Fruit fly (Drosophila melanogaster) whole organism, embryonic: ENCODE results near the gene tHMG1.

Experiments
- Abd-B ChIP-seq: fragments of 200-800 bp; sonication (Bioruptor generic); optimal IDR thresholded peaks from 2 replicates; lab custom pipeline; 2018; ENCODE audit warnings: missing biosample characterization, mild to moderate bottlenecking, missing genetic modification characterization, moderate library complexity
- CG10147 ChIP-seq: fragments of 200-800 bp; sonication (Bioruptor generic); optimal IDR thresholded peaks from 2 replicates; lab custom pipeline; 2019; ENCODE audit warnings: missing biosample characterization, mild to moderate bottlenecking, missing genetic modification characterization, moderate library complexity
- CG10267 ChIP-seq: fragments of 200-800 bp; sonication (Bioruptor generic); optimal IDR thresholded peaks from 2 replicates; lab custom pipeline; 2018; ENCODE audit warnings: missing biosample characterization, mild to moderate bottlenecking, missing genetic modification characterization, moderate library complexity
- CG10366 ChIP-seq: fragments of 200-800 bp; sonication (Bioruptor generic); IDR thresholded peaks from 2 replicates; pipeline ENCODE4 v1.3.6; 2022; ENCODE audit warnings: missing biosample characterization, missing genetic modification characterization
- CG12155 ChIP-seq: fragments of 200-800 bp; sonication (Bioruptor generic); optimal IDR thresholded peaks from 3 replicates; lab custom pipeline; 2016; ENCODE audit warnings: missing biosample characterization, missing genetic modification characterization
- CG12299 ChIP-seq: fragments of 200-800 bp; sonication (Bioruptor generic); optimal IDR thresholded peaks from 2 replicates; lab custom pipeline; 2018; ENCODE audit warnings: missing biosample characterization, mild to moderate bottlenecking, missing genetic modification characterization
- CG12769 ChIP-seq: fragments of 200-800 bp; sonication (Bioruptor generic); optimal IDR thresholded peaks from 2 replicates; lab custom pipeline; 2019; ENCODE audit warnings: missing biosample characterization, mild to moderate bottlenecking, missing genetic modification characterization, moderate library complexity
- CG13424 ChIP-seq: fragments of 200-800 bp; sonication (Bioruptor generic); optimal IDR thresholded peaks from 2 replicates; lab custom pipeline; 2019; ENCODE audit warnings: missing biosample characterization, mild to moderate bottlenecking, missing genetic modification characterization, moderate library complexity
- CG13894 ChIP-seq: fragments of 200-800 bp; sonication (Bioruptor generic); optimal IDR thresholded peaks from 3 replicates; lab custom pipeline; 2018; ENCODE audit warnings: missing biosample characterization, mild to moderate bottlenecking, missing genetic modification characterization, moderate library complexity
- CG14014 ChIP-seq: fragments of 200-800 bp; sonication (Bioruptor generic); IDR thresholded peaks from 2 replicates; pipeline ENCODE4 v1.3.6; 2022; ENCODE audit warnings: missing biosample characterization, missing genetic modification characterization
- CG14441 ChIP-seq: fragments of 200-800 bp; sonication (Bioruptor generic); IDR thresholded peaks from 2 replicates; pipeline ENCODE4 v1.3.6; 2022; ENCODE audit warnings: missing biosample characterization, missing genetic modification characterization
- CG1603 ChIP-seq: fragments of 200-800 bp; sonication (Bioruptor generic); optimal IDR thresholded peaks from 2 replicates; lab custom pipeline; 2019; ENCODE audit warnings: missing biosample characterization, mild to moderate bottlenecking, missing genetic modification characterization, moderate library complexity
- CG16813 ChIP-seq: fragments of 200-800 bp; sonication (Bioruptor generic); IDR thresholded peaks from 3 replicates; pipeline ENCODE4 v1.3.6; 2022; ENCODE audit warnings: missing biosample characterization, missing genetic modification characterization; ENCODE audit not compliant: partially characterized antibody
- CG17359 ChIP-seq: fragments of 200-800 bp; sonication (Bioruptor generic); optimal IDR thresholded peaks from 3 replicates; lab custom pipeline; 2018; ENCODE audit warnings: missing biosample characterization, mild to moderate bottlenecking, missing genetic modification characterization, moderate library complexity
- CG18011 ChIP-seq: fragments of 200-800 bp; sonication (Bioruptor generic); optimal IDR thresholded peaks from 2 replicates; lab custom pipeline; 2017; ENCODE audit warnings: missing biosample characterization, missing genetic modification characterization, mild to moderate bottlenecking, moderate library complexity, missing genotype
- CG2202 ChIP-seq: fragments of 200-800 bp; sonication (Bioruptor generic); optimal IDR thresholded peaks from 2 replicates; lab custom pipeline; 2018; ENCODE audit warnings: missing biosample characterization, mild to moderate bottlenecking, missing genetic modification characterization
- CG2712 ChIP-seq: fragments of 200-800 bp; optimal IDR thresholded peaks from 3 replicates; lab custom pipeline; 2019; ENCODE audit warnings: missing biosample characterization, mild to moderate bottlenecking, missing genetic modification characterization, moderate library complexity
- CG32532 ChIP-seq: fragments of 200-800 bp; sonication (Bioruptor generic); IDR thresholded peaks from 2 replicates; pipeline ENCODE4 v1.3.6; 2022; ENCODE audit warnings: missing biosample characterization, missing genetic modification characterization
- CG3995 ChIP-seq: fragments of 200-800 bp; sonication (Bioruptor generic); optimal IDR thresholded peaks from 3 replicates; lab custom pipeline; 2016; ENCODE audit warnings: missing biosample characterization, missing genetic modification characterization
- CG6175 ChIP-seq: fragments of 200-800 bp; sonication (Bioruptor generic); IDR thresholded peaks from 3 replicates; pipeline ENCODE4 v1.3.6; 2022; ENCODE audit warnings: missing biosample characterization, missing genetic modification characterization
- CG6272 ChIP-seq: fragments of 200-800 bp; sonication (Bioruptor generic); IDR thresholded peaks from 2 replicates; pipeline ENCODE4 v1.3.6; 2022; ENCODE audit warnings: missing biosample characterization, missing genetic modification characterization
- CG7271 ChIP-seq: fragments of 200-800 bp; sonication (Bioruptor generic); optimal IDR thresholded peaks from 2 replicates; lab custom pipeline; 2018; ENCODE audit warnings: missing biosample characterization, mild to moderate bottlenecking, missing genetic modification characterization, moderate library complexity
- CG7357 ChIP-seq: fragments of 200-800 bp; sonication (Bioruptor generic); IDR thresholded peaks from 3 replicates; pipeline ENCODE4 v1.3.6; 2022; ENCODE audit warnings: missing biosample characterization, missing genetic modification characterization
- CG8281 ChIP-seq: fragments of 200-800 bp; sonication (Bioruptor generic); optimal IDR thresholded peaks from 2 replicates; lab custom pipeline; 2018; ENCODE audit warnings: missing biosample characterization, mild to moderate bottlenecking, missing genetic modification characterization, moderate library complexity
- CG8290 ChIP-seq, 3 experiments: fragments of 200-800 bp; sonication (Bioruptor generic); optimal IDR thresholded peaks; 2 replicates each; lab custom pipeline; 2016 to 2019; ENCODE audit warnings: missing biosample characterization in 3 of 3, missing genetic modification characterization in 3 of 3, mild to moderate bottlenecking in 2 of 3, moderate library complexity in 1 of 3
- CG8765 ChIP-seq: fragments of 200-800 bp; sonication (Bioruptor generic); IDR thresholded peaks from 2 replicates; pipeline ENCODE4 v1.3.6; 2022; ENCODE audit warnings: missing biosample characterization, missing genetic modification characterization
- Deaf1 ChIP-seq: fragments of 200-800 bp; optimal IDR thresholded peaks from 3 replicates; lab custom pipeline; 2019; ENCODE audit warnings: missing biosample characterization, mild to moderate bottlenecking, missing genetic modification characterization, moderate library complexity
- Ets65A ChIP-seq: fragments of 200-800 bp; sonication (Bioruptor generic); peaks from one replicate; lab custom pipeline; 2016; ENCODE audit warnings: missing biosample characterization, missing genetic modification characterization
- Gug ChIP-seq: fragments of 200-800 bp; sonication (Bioruptor generic); IDR thresholded peaks from 4 replicates; pipeline ENCODE4 v1.3.6; 2022; ENCODE audit warnings: missing biosample characterization, missing genetic modification characterization
- HLH3B ChIP-seq: fragments of 200-800 bp; sonication (Bioruptor generic); IDR thresholded peaks from 2 replicates; pipeline ENCODE4 v1.3.6; 2022; ENCODE audit warnings: missing biosample characterization, missing genetic modification characterization
- Hr39 ChIP-seq: fragments of >200 bp; optimal IDR thresholded peaks from 2 replicates; lab custom pipeline; 2017
- Hr51 ChIP-seq, 2 experiments: fragments of 200-800 bp; sonication (Bioruptor generic); optimal IDR thresholded peaks; 2 replicates in 1 of 2; 3 replicates in 1 of 2; lab custom pipeline; 2016 to 2018; ENCODE audit warnings: missing biosample characterization in 2 of 2, missing genetic modification characterization in 2 of 2, mild to moderate bottlenecking in 1 of 2, moderate library complexity in 1 of 2
- Med ChIP-seq: fragments of 200-800 bp; sonication (Bioruptor generic); peaks from one replicate; lab custom pipeline; 2016; ENCODE audit warnings: missing biosample characterization, missing genetic modification characterization, mild to moderate bottlenecking, inconsistent platforms, moderate library complexity
- Mrtf ChIP-seq: fragments of 200-800 bp; sonication (Bioruptor generic); IDR thresholded peaks from 3 replicates; pipeline ENCODE4 v1.3.6; 2022; ENCODE audit warnings: missing biosample characterization, missing genetic modification characterization
- Nf-YA ChIP-seq: fragments of 200-800 bp; sonication (Bioruptor generic); IDR thresholded peaks from 2 replicates; pipeline ENCODE4 v1.3.6; 2022; ENCODE audit warnings: missing biosample characterization, missing genetic modification characterization
- Sox102F ChIP-seq: fragments of 200-800 bp; sonication (Bioruptor generic); optimal IDR thresholded peaks from 2 replicates; lab custom pipeline; 2018; ENCODE audit warnings: missing biosample characterization, mild to moderate bottlenecking, missing genetic modification characterization, moderate library complexity
- Sry-δ ChIP-seq: fragments of 200-800 bp; sonication (Bioruptor generic); optimal IDR thresholded peaks from 2 replicates; lab custom pipeline; 2016; ENCODE audit warnings: missing biosample characterization, missing genetic modification characterization
- ap ChIP-seq: fragments of 200-800 bp; sonication (Bioruptor generic); IDR thresholded peaks from 2 replicates; pipeline ENCODE4 v1.3.6; 2022; ENCODE audit warnings: missing biosample characterization, missing genetic modification characterization
- chinmo ChIP-seq: fragments of 200-800 bp; sonication (Bioruptor generic); IDR thresholded peaks from 4 replicates; pipeline ENCODE4 v1.3.6; 2022; ENCODE audit warnings: missing biosample characterization, missing genetic modification characterization; ENCODE audit not compliant: partially characterized antibody
- chm ChIP-seq: fragments of 200-800 bp; sonication (Bioruptor generic); IDR thresholded peaks from 2 replicates; pipeline ENCODE4 v1.3.6; 2022; ENCODE audit warnings: missing biosample characterization, missing genetic modification characterization
- emc ChIP-seq: fragments of 200-800 bp; sonication (Bioruptor generic); optimal IDR thresholded peaks from 2 replicates; lab custom pipeline; 2016; ENCODE audit warnings: missing biosample characterization, missing genetic modification characterization
- insv ChIP-seq, 2 experiments: fragments of 200-800 bp; sonication (Bioruptor generic); optimal IDR thresholded peaks; 3 replicates each; lab custom pipeline; 2016 to 2018; ENCODE audit warnings: missing biosample characterization in 2 of 2, missing genetic modification characterization in 2 of 2
- nom ChIP-seq: fragments of 200-800 bp; sonication (Bioruptor generic); optimal IDR thresholded peaks from 2 replicates; lab custom pipeline; 2017; ENCODE audit warnings: missing biosample characterization, missing genetic modification characterization, mild to moderate bottlenecking, moderate library complexity, missing genetic modification reagents
- pan ChIP-seq, 4 experiments: fragments of >200 bp in 3 of 4; fragments of 200-800 bp in 1 of 4; sonication (Bioruptor generic) in 1 of 4; optimal IDR thresholded peaks in 3 of 4; IDR thresholded peaks in 1 of 4; 2 replicates each; pipeline versions ENCODE4 v1.3.6 to Lab custom; 2017 to 2022; ENCODE audit warnings: missing biosample characterization in 2 of 4, missing genetic modification characterization in 2 of 4, mixed read lengths in 1 of 4
- pzg ChIP-seq: fragments of 200-800 bp; sonication (Bioruptor generic); optimal IDR thresholded peaks from 3 replicates; lab custom pipeline; 2018; ENCODE audit warnings: missing biosample characterization, mild to moderate bottlenecking, missing genetic modification characterization, moderate library complexity
- sens ChIP-seq: fragments of 200-800 bp; sonication (Bioruptor generic); peaks from one replicate; lab custom pipeline; 2016; ENCODE audit warnings: missing biosample characterization, missing genetic modification characterization
- shn ChIP-seq: fragments of 200-800 bp; sonication (Bioruptor generic); optimal IDR thresholded peaks from 3 replicates; lab custom pipeline; 2016; ENCODE audit warnings: missing biosample characterization, missing genetic modification characterization
- so ChIP-seq: fragments of 200-800 bp; sonication (Bioruptor generic); IDR thresholded peaks from 3 replicates; pipeline ENCODE4 v1.3.6; 2022; ENCODE audit warnings: missing biosample characterization, missing genetic modification characterization
- sob ChIP-seq: fragments of 200-800 bp; sonication (Bioruptor generic); IDR thresholded peaks from 2 replicates; pipeline ENCODE4 v1.3.6; 2022; ENCODE audit warnings: missing biosample characterization, missing genetic modification characterization
- tin ChIP-seq: fragments of 200-800 bp; sonication (Bioruptor generic); optimal IDR thresholded peaks from 3 replicates; lab custom pipeline; 2016; ENCODE audit warnings: missing biosample characterization, missing genetic modification characterization

The tHMG1 gene

dm6 chr3R:22538877-22539276, 47.2 kb downstream of the tHMG1 start (continued):
- TF ChIP-seq shn (GFP tag; lab: Kevin White, UChicago): no peak
- no peak for TF ChIP-seq tin
- 0 out of 2 replicates have a peak, but pooled peaks have one; percentile 13 for TF ChIP-seq CG32532 (GFP tag; lab: Robert Waterston, UW)
- no peak for TF ChIP-seq Gug
- TF ChIP-seq Med (GFP tag; lab: Kevin White, UChicago): peak; percentile 37
- no peak for TF ChIP-seq CG10147
- peak in 1 of 2 experiments; percentile 50 for TF ChIP-seq Hr51 (GFP tag; optimal IDR thresholded peaks at IDR 0.05; lab: Kevin White, UChicago)
- no peak for TF ChIP-seq CG18011
- TF ChIP-seq Sry-δ (GFP tag; lab: Kevin White, UChicago): no peak
- TF ChIP-seq Sox102F: peak; percentile 52
- TF ChIP-seq CG10366 (GFP tag; lab: Robert Waterston, UW): peak; percentile 29; the same call in 1 of the 2 replicates
- no peak for TF ChIP-seq CG16813 (GFP tag; lab: Robert Waterston, UW)
- no peak for TF ChIP-seq pzg (GFP tag; lab: Kevin White, UChicago)
- TF ChIP-seq CG8281 (tag; lab: Kevin White, UChicago): no peak
- peak; percentile 57 for TF ChIP-seq Ets65A (GFP tag; lab: Kevin White, UChicago)
- no peak for TF ChIP-seq CG7271 (tag; lab: Kevin White, UChicago)
- TF ChIP-seq CG2712 (tag; lab: Kevin White, UChicago): peak; percentile 6
- TF ChIP-seq sens (GFP tag; lab: Kevin White, UChicago): peak; percentile 60
- TF ChIP-seq CG6272 (GFP tag; lab: Robert Waterston, UW): no peak
- TF ChIP-seq CG12155 (GFP tag; lab: Kevin White, UChicago): no peak
- TF ChIP-seq CG14441 (GFP tag; lab: Robert Waterston, UW): 0 out of 2 replicates have a peak, but pooled peaks have one; percentile 20
- TF ChIP-seq emc: no peak
- no peak for TF ChIP-seq pan (optimal IDR thresholded peaks at IDR 0.05; lab: Kevin White, UChicago)
- TF ChIP-seq pan (GFP tag; optimal IDR thresholded peaks at IDR 0.05 in 1 of 2, IDR thresholded peaks at IDR 0.05 in 1 of 2): peak in 1 of 2 experiments; percentile 21
- TF ChIP-seq CG17359: peak; percentile 13
- TF ChIP-seq Nf-YA: no peak
- no peak for TF ChIP-seq CG8765
- no peak for TF ChIP-seq CG13424 (tag; lab: Kevin White, UChicago)

dm6 chr3R:22539762-22540161, 48.1 kb downstream of the tHMG1 start, which contains the start of gene CG5326:
Gene CG5326 (minus strand): TSS chr3R:22539919.
- TF ChIP-seq so (GFP tag; lab: Robert Waterston, UW): peak; percentile 24; the same call in 1 of the 3 replicates
- no peak for TF ChIP-seq ap (GFP tag; lab: Robert Waterston, UW)
- no peak for TF ChIP-seq CG1603 (tag; lab: Kevin White, UChicago)
- TF ChIP-seq Mrtf (GFP tag; lab: Robert Waterston, UW): no peak
- no peak for TF ChIP-seq CG8290 (GFP tag; optimal IDR thresholded peaks at IDR 0.05; lab: Kevin White, UChicago)
- TF ChIP-seq CG8290 (tag; optimal IDR thresholded peaks at IDR 0.05; lab: Kevin White, UChicago): peak in 1 of 2 experiments; percentile 40
- no peak for TF ChIP-seq CG10267 (tag; lab: Kevin White, UChicago)
- peak; percentile 23; the same call in 1 of the 2 replicates for TF ChIP-seq sob
- peak; percentile 36 for TF ChIP-seq CG12769 (tag; lab: Kevin White, UChicago)
- TF ChIP-seq Med (GFP tag; lab: Kevin White, UChicago): peak; percentile 79
- TF ChIP-seq CG13894 (tag; lab: Kevin White, UChicago): peak; percentile 27
- TF ChIP-seq HLH3B (GFP tag; lab: Robert Waterston, UW): no peak
- TF ChIP-seq chinmo (GFP tag; lab: Robert Waterston, UW): peak; percentile 63; the same call in 2 of the 4 replicates
- TF ChIP-seq Abd-B (GFP tag; lab: Kevin White, UChicago): no peak
- peak; percentile 32; the same call in 1 of the 2 replicates for TF ChIP-seq CG14014
- TF ChIP-seq chm (GFP tag; lab: Robert Waterston, UW): peak; percentile 39; the same call in 1 of the 2 replicates
- peak; percentile 91 for TF ChIP-seq Deaf1 (tag; lab: Kevin White, UChicago)
- TF ChIP-seq CG6175: 0 out of 3 replicates have a peak, but pooled peaks have one; percentile 24
- no peak for TF ChIP-seq CG2202 (tag; lab: Kevin White, UChicago)
- TF ChIP-seq Hr39 (lab: Kevin White, UChicago): no peak
- no peak for TF ChIP-seq CG7357 (GFP tag; lab: Robert Waterston, UW)
- no peak for TF ChIP-seq Sox102F
- TF ChIP-seq insv (GFP tag; optimal IDR thresholded peaks at IDR 0.05; lab: Kevin White, UChicago): no peak
- TF ChIP-seq CG3995 (GFP tag; lab: Kevin White, UChicago): peak; percentile 51
- TF ChIP-seq CG12299 (tag; lab: Kevin White, UChicago): no peak
- peak; percentile 49 for TF ChIP-seq nom
